Fruit fly (Drosophila melanogaster) whole organism, embryonic: Measurements from ENCODE around the gene Rh5.

Experiments used
- Asciz ChIP-seq: fragments of 200-800 bp; sonication (Bioruptor generic); optimal IDR thresholded peaks from 2 replicates; lab custom pipeline; 2017; ENCODE audit warnings: missing biosample characterization, mild to moderate bottlenecking, missing genetic modification characterization, missing genetic modification reagents
- Awh ChIP-seq: fragments of 200-800 bp; sonication (Bioruptor generic); IDR thresholded peaks from 2 replicates; pipeline ENCODE4, ENCODE4 v1.3.6; 2022; ENCODE audit warnings: missing biosample characterization, missing genetic modification characterization
- B-H1 ChIP-seq: fragments of 200-800 bp; sonication (Bioruptor generic); IDR thresholded peaks from 3 replicates; pipeline ENCODE4 v1.3.6; 2022; ENCODE audit warnings: missing biosample characterization, missing genetic modification characterization
- CG12942 ChIP-seq: fragments of 200-800 bp; sonication (Bioruptor generic); optimal IDR thresholded peaks from 3 replicates; lab custom pipeline; 2016; ENCODE audit warnings: missing biosample characterization, missing genetic modification characterization
- CG13624 ChIP-seq: fragments of 200-800 bp; sonication (Bioruptor generic); optimal IDR thresholded peaks from 2 replicates; lab custom pipeline; 2016; ENCODE audit warnings: missing biosample characterization, missing genetic modification characterization
- CG14710 ChIP-seq: fragments of 200-800 bp; sonication (Bioruptor generic); optimal IDR thresholded peaks from 3 replicates; lab custom pipeline; 2019; ENCODE audit warnings: missing biosample characterization, mild to moderate bottlenecking, missing genetic modification characterization, moderate library complexity
- CG15479 ChIP-seq: fragments of 200-800 bp; sonication (Bioruptor generic); optimal IDR thresholded peaks from 3 replicates; lab custom pipeline; 2019; ENCODE audit warnings: missing biosample characterization, mild to moderate bottlenecking, missing genetic modification characterization, moderate library complexity
- CG16813 ChIP-seq: fragments of 200-800 bp; sonication (Bioruptor generic); IDR thresholded peaks from 3 replicates; pipeline ENCODE4 v1.3.6; 2022; ENCODE audit warnings: missing biosample characterization, missing genetic modification characterization; ENCODE audit not compliant: partially characterized antibody
- CG17612 ChIP-seq: fragments of 200-800 bp; sonication (Bioruptor generic); IDR thresholded peaks from 2 replicates; pipeline ENCODE4 v1.3.6; 2022; ENCODE audit warnings: missing biosample characterization, missing genetic modification characterization
- CG17829 ChIP-seq: fragments of 200-800 bp; optimal IDR thresholded peaks from 2 replicates; lab custom pipeline; 2019; ENCODE audit warnings: missing biosample characterization, mild to moderate bottlenecking, missing genetic modification characterization, moderate library complexity
- CG18011 ChIP-seq: fragments of 200-800 bp; sonication (Bioruptor generic); optimal IDR thresholded peaks from 2 replicates; lab custom pipeline; 2017; ENCODE audit warnings: missing biosample characterization, missing genetic modification characterization, mild to moderate bottlenecking, moderate library complexity, missing genotype
- CG1832 ChIP-seq: fragments of 200-800 bp; sonication (Bioruptor generic); optimal IDR thresholded peaks from 2 replicates; lab custom pipeline; 2017; ENCODE audit warnings: missing biosample characterization, mild to moderate bottlenecking, missing genetic modification characterization, inconsistent platforms
- CG18764 ChIP-seq: fragments of 200-800 bp; sonication (Bioruptor generic); optimal IDR thresholded peaks from 3 replicates; lab custom pipeline; 2016; ENCODE audit warnings: missing biosample characterization, missing genetic modification characterization
- CG43689 ChIP-seq: fragments of 200-800 bp; sonication (Bioruptor generic); IDR thresholded peaks from 2 replicates; pipeline ENCODE4 v1.3.6; 2022; ENCODE audit warnings: missing biosample characterization, missing genetic modification characterization
- CG4707 ChIP-seq: fragments of 200-800 bp; sonication (Bioruptor generic); optimal IDR thresholded peaks from 2 replicates; lab custom pipeline; 2018; ENCODE audit warnings: missing biosample characterization, mild to moderate bottlenecking, missing genetic modification characterization, moderate library complexity
- CG8281 ChIP-seq: fragments of 200-800 bp; sonication (Bioruptor generic); optimal IDR thresholded peaks from 2 replicates; lab custom pipeline; 2018; ENCODE audit warnings: missing biosample characterization, mild to moderate bottlenecking, missing genetic modification characterization, moderate library complexity
- CG8290 ChIP-seq, 3 experiments: fragments of 200-800 bp; sonication (Bioruptor generic); optimal IDR thresholded peaks; 2 replicates each; lab custom pipeline; 2016 to 2019; ENCODE audit warnings: missing biosample characterization in 3 of 3, missing genetic modification characterization in 3 of 3, mild to moderate bottlenecking in 2 of 3, moderate library complexity in 1 of 3
- CG8388 ChIP-seq: fragments of 200-800 bp; sonication (Bioruptor generic); optimal IDR thresholded peaks from 2 replicates; lab custom pipeline; 2019; ENCODE audit warnings: missing biosample characterization, mild to moderate bottlenecking, missing genetic modification characterization, moderate library complexity
- CG8478 ChIP-seq: fragments of >200 bp; optimal IDR thresholded peaks from 2 replicates; lab custom pipeline; 2018
- CG8765 ChIP-seq: fragments of 200-800 bp; sonication (Bioruptor generic); IDR thresholded peaks from 2 replicates; pipeline ENCODE4 v1.3.6; 2022; ENCODE audit warnings: missing biosample characterization, missing genetic modification characterization
- CG8924 ChIP-seq: fragments of 200-800 bp; optimal IDR thresholded peaks from 3 replicates; lab custom pipeline; 2019; ENCODE audit warnings: missing biosample characterization, mild to moderate bottlenecking, missing genetic modification characterization, moderate library complexity
- Camta ChIP-seq: fragments of 200-800 bp; sonication (Bioruptor generic); optimal IDR thresholded peaks from 2 replicates; lab custom pipeline; 2016; ENCODE audit warnings: missing biosample characterization, missing genetic modification characterization
- CoRest ChIP-seq: fragments of 200-800 bp; sonication (Bioruptor generic); optimal IDR thresholded peaks from 3 replicates; lab custom pipeline; 2018; ENCODE audit warnings: missing biosample characterization, mild to moderate bottlenecking, missing genetic modification characterization, moderate library complexity
- Dad ChIP-seq: fragments of 200-800 bp; sonication (Bioruptor generic); optimal IDR thresholded peaks from 3 replicates; lab custom pipeline; 2016; ENCODE audit warnings: missing biosample characterization, missing genetic modification characterization
- E2f2 ChIP-seq: fragments of 200-800 bp; sonication (Bioruptor generic); IDR thresholded peaks from 2 replicates; pipeline ENCODE4 v1.3.6; 2022; ENCODE audit warnings: missing biosample characterization, missing genetic modification characterization
- Elba2 ChIP-seq: fragments of 200-800 bp; sonication (Bioruptor generic); optimal IDR thresholded peaks from 3 replicates; lab custom pipeline; 2016; ENCODE audit warnings: missing biosample characterization, missing genetic modification characterization
- Ets65A ChIP-seq: fragments of 200-800 bp; sonication (Bioruptor generic); peaks from one replicate; lab custom pipeline; 2016; ENCODE audit warnings: missing biosample characterization, missing genetic modification characterization
- H2.0 ChIP-seq: fragments of 200-800 bp; sonication (Bioruptor generic); IDR thresholded peaks from 2 replicates; pipeline ENCODE4 v1.3.6; 2022; ENCODE audit warnings: missing biosample characterization, missing genetic modification characterization
- Hmx ChIP-seq: fragments of 200-800 bp; sonication (Bioruptor generic); optimal IDR thresholded peaks from 2 replicates; lab custom pipeline; 2016; ENCODE audit warnings: missing biosample characterization, missing genetic modification characterization
- Lhr ChIP-seq: fragments of 200-800 bp; sonication (Bioruptor generic); optimal IDR thresholded peaks from 3 replicates; lab custom pipeline; 2017; ENCODE audit warnings: mild to moderate bottlenecking, missing biosample characterization, missing genetic modification reagents, missing genetic modification characterization
- Pdp1 ChIP-seq, 2 experiments: fragments of 200-800 bp; sonication (Bioruptor generic); optimal IDR thresholded peaks; 3 replicates each; lab custom pipeline; 2016; ENCODE audit warnings: missing biosample characterization in 2 of 2, missing genetic modification characterization in 2 of 2, mild to moderate bottlenecking in 1 of 2, moderate library complexity in 1 of 2
- Poxn ChIP-seq: fragments of 200-800 bp; sonication (Bioruptor generic); IDR thresholded peaks from 2 replicates; pipeline ENCODE4 v1.3.6; 2022; ENCODE audit warnings: missing biosample characterization, missing genetic modification characterization
- abd-A ChIP-seq: fragments of 200-800 bp; sonication (Bioruptor generic); optimal IDR thresholded peaks from 3 replicates; lab custom pipeline; 2019; ENCODE audit warnings: missing biosample characterization, mild to moderate bottlenecking, missing genetic modification characterization, moderate library complexity
- bcd ChIP-seq: fragments of 200-800 bp; sonication (Bioruptor generic); optimal IDR thresholded peaks from 2 replicates; lab custom pipeline; 2017; ENCODE audit warnings: missing biosample characterization, mild to moderate bottlenecking, missing genetic modification characterization
- btn ChIP-seq: fragments of 200-800 bp; sonication (Bioruptor generic); optimal IDR thresholded peaks from 2 replicates; lab custom pipeline; 2016; ENCODE audit warnings: missing biosample characterization, missing genetic modification characterization
- caup ChIP-seq: fragments of 200-800 bp; sonication (Bioruptor generic); optimal IDR thresholded peaks from 3 replicates; lab custom pipeline; 2017; ENCODE audit warnings: missing biosample characterization, mild to moderate bottlenecking, missing genetic modification characterization, moderate library complexity; ENCODE audit not compliant: severe bottlenecking
- cg ChIP-seq: fragments of 200-800 bp; sonication (Bioruptor generic); optimal IDR thresholded peaks from 3 replicates; lab custom pipeline; 2019; ENCODE audit warnings: missing biosample characterization, mild to moderate bottlenecking, missing genetic modification characterization, moderate library complexity
- gcm ChIP-seq: fragments of 200-800 bp; sonication (Bioruptor generic); optimal IDR thresholded peaks from 2 replicates; lab custom pipeline; 2019; ENCODE audit warnings: missing biosample characterization, mild to moderate bottlenecking, missing genetic modification characterization, moderate library complexity
- gt ChIP-seq: fragments of 200-800 bp; sonication (Bioruptor generic); IDR thresholded peaks from 2 replicates; pipeline ENCODE4 v1.3.6; 2022; ENCODE audit warnings: missing biosample characterization, missing genetic modification characterization
- hkb ChIP-seq, 2 experiments: fragments of 200-800 bp in 1 of 2; fragments of >200 bp in 1 of 2; sonication (Bioruptor generic) in 1 of 2; IDR thresholded peaks in 1 of 2; optimal IDR thresholded peaks in 1 of 2; 2 replicates each; pipeline versions ENCODE4 v1.3.6 to Lab custom; 2017 to 2022; ENCODE audit warnings: missing biosample characterization in 1 of 2, missing genetic modification characterization in 1 of 2
- insv ChIP-seq, 2 experiments: fragments of 200-800 bp; sonication (Bioruptor generic); optimal IDR thresholded peaks; 3 replicates each; lab custom pipeline; 2016 to 2018; ENCODE audit warnings: missing biosample characterization in 2 of 2, missing genetic modification characterization in 2 of 2
- jing ChIP-seq: fragments of 200-800 bp; sonication (Bioruptor generic); optimal IDR thresholded peaks from 2 replicates; lab custom pipeline; 2018; ENCODE audit warnings: missing biosample characterization, mild to moderate bottlenecking, missing genetic modification characterization
- nerfin-1 ChIP-seq: fragments of 200-800 bp; sonication (Bioruptor generic); optimal IDR thresholded peaks from 3 replicates; lab custom pipeline; 2019; ENCODE audit warnings: missing biosample characterization, mild to moderate bottlenecking, missing genetic modification characterization, moderate library complexity
- nmo ChIP-seq: fragments of 200-800 bp; sonication (Bioruptor generic); optimal IDR thresholded peaks from 2 replicates; lab custom pipeline; 2018; ENCODE audit warnings: missing biosample characterization, mild to moderate bottlenecking, missing genetic modification characterization, moderate library complexity
- phol ChIP-seq: fragments of 200-800 bp; sonication (Bioruptor generic); optimal IDR thresholded peaks from 3 replicates; lab custom pipeline; 2018; ENCODE audit warnings: missing biosample characterization, mild to moderate bottlenecking, missing genetic modification characterization, moderate library complexity
- sd ChIP-seq: fragments of 200-800 bp; sonication (Bioruptor generic); optimal IDR thresholded peaks from 3 replicates; lab custom pipeline; 2018; ENCODE audit warnings: missing biosample characterization, mild to moderate bottlenecking, missing genetic modification characterization, moderate library complexity
- sens-2 ChIP-seq: fragments of 200-800 bp; sonication (Bioruptor generic); IDR thresholded peaks from 2 replicates; pipeline ENCODE4 v1.3.6; 2022; ENCODE audit warnings: missing biosample characterization, missing genetic modification characterization
- so ChIP-seq: fragments of 200-800 bp; sonication (Bioruptor generic); IDR thresholded peaks from 3 replicates; pipeline ENCODE4 v1.3.6; 2022; ENCODE audit warnings: missing biosample characterization, missing genetic modification characterization
- ttk ChIP-seq: fragments of 200-800 bp; sonication (Bioruptor generic); IDR thresholded peaks from 2 replicates; pipeline ENCODE4 v2.1.2; 2022; ENCODE audit warnings: missing biosample characterization, missing genetic modification characterization
- twi ChIP-seq: fragments of 200-800 bp; optimal IDR thresholded peaks from 2 replicates; lab custom pipeline; 2019; ENCODE audit warnings: missing biosample characterization, mild to moderate bottlenecking, missing genetic modification characterization, moderate library complexity
- zfh1 ChIP-seq: fragments of 200-800 bp; sonication (Bioruptor generic); IDR thresholded peaks from 3 replicates; pipeline ENCODE4 v1.3.6; 2022; ENCODE audit warnings: missing biosample characterization, missing genetic modification characterization

Rh5 gene

DNA sequence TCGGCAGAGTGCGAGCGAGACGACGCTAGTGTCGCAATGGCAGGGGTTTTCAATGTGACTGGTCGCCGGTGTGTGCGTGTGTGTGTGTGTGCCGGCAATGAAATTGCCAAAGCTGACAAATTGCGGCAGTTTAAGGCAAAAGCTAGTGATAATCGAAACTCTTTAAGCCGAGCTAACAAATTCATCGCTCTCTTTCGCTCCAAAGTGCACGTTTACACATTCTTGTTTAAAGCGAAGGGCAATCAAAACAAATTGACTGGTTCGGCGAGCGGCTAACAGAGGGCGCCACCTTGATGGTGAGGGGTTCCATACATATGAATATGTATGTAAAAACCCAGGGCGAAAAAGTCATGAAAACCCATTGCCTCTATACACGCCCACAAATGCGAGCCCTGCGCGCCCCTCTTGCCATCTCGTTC, 4.2 kb upstream of the Rh5 start:
- no peak for TF ChIP-seq Awh (GFP tag; lab: Robert Waterston, UW)
- peak; percentile 13 for TF ChIP-seq nmo (GFP tag; lab: Kevin White, UChicago)
- TF ChIP-seq btn (GFP tag; lab: Kevin White, UChicago): no peak
- TF ChIP-seq Dad: no peak
- TF ChIP-seq CG17612: no peak
- no peak for TF ChIP-seq CoRest (tag; lab: Kevin White, UChicago)
- no peak for TF ChIP-seq gt (GFP tag; lab: Robert Waterston, UW)
- TF ChIP-seq Asciz (GFP tag; lab: Kevin White, UChicago): no peak
- peak; percentile 46 for TF ChIP-seq hkb (optimal IDR thresholded peaks at IDR 0.05; lab: Kevin White, UChicago)
- no peak for TF ChIP-seq hkb (GFP tag; IDR thresholded peaks at IDR 0.05; lab: Robert Waterston, UW)
- no peak for TF ChIP-seq E2f2 (GFP tag; lab: Robert Waterston, UW)
- no peak for TF ChIP-seq sens-2
- TF ChIP-seq sd (tag; lab: Kevin White, UChicago): peak; percentile 95
- TF ChIP-seq so (GFP tag; lab: Robert Waterston, UW): no peak
- no peak for TF ChIP-seq caup (GFP tag; lab: Kevin White, UChicago)
- TF ChIP-seq CG16813 (GFP tag; lab: Robert Waterston, UW): no peak
- no peak for TF ChIP-seq CG8924 (tag; lab: Kevin White, UChicago)
- TF ChIP-seq CG8478: peak; percentile 62
- TF ChIP-seq jing: peak; percentile 48
- no peak for TF ChIP-seq CG8281
- TF ChIP-seq H2.0 (GFP tag; lab: Robert Waterston, UW): no peak
- no peak for TF ChIP-seq CG4707
- TF ChIP-seq CG18764 (GFP tag; lab: Kevin White, UChicago): no peak
- TF ChIP-seq gcm (GFP tag; lab: Kevin White, UChicago): no peak
- no peak for TF ChIP-seq ttk (GFP tag; lab: Robert Waterston, UW)
- no peak for TF ChIP-seq CG8765 (GFP tag; lab: Robert Waterston, UW)
- peak; percentile 7 for TF ChIP-seq Ets65A
- TF ChIP-seq Hmx (GFP tag; lab: Kevin White, UChicago): no peak
- no peak for TF ChIP-seq CG13624 (GFP tag; lab: Kevin White, UChicago)
- peak; percentile 92 for TF ChIP-seq CG1832 (GFP tag; lab: Kevin White, UChicago)
- no peak for TF ChIP-seq abd-A (tag; lab: Kevin White, UChicago)
- TF ChIP-seq Poxn (GFP tag; lab: Robert Waterston, UW): no peak
- no peak for TF ChIP-seq Pdp1 (GFP tag; optimal IDR thresholded peaks at IDR 0.05; lab: Kevin White, UChicago)
- peak; percentile 38 for TF ChIP-seq CG17829
- no peak for TF ChIP-seq CG14710
- TF ChIP-seq CG18011 (GFP tag; lab: Kevin White, UChicago): no peak
- TF ChIP-seq CG8388 (GFP tag; lab: Kevin White, UChicago): no peak
- peak; percentile 67 for TF ChIP-seq nerfin-1 (tag; lab: Kevin White, UChicago)
- TF ChIP-seq bcd (GFP tag; lab: Kevin White, UChicago): no peak
- TF ChIP-seq phol: no peak
- TF ChIP-seq Lhr: peak; percentile 57
- TF ChIP-seq cg (GFP tag; lab: Kevin White, UChicago): peak; percentile 94
- no peak for TF ChIP-seq CG12942
- peak in 1 of 2 experiments; percentile 48 for TF ChIP-seq insv (GFP tag; optimal IDR thresholded peaks at IDR 0.05; lab: Kevin White, UChicago)
- TF ChIP-seq twi (tag; lab: Kevin White, UChicago): no peak
- no peak for TF ChIP-seq CG8290 (GFP tag; optimal IDR thresholded peaks at IDR 0.05; lab: Kevin White, UChicago)
- no peak for TF ChIP-seq CG8290 (tag; optimal IDR thresholded peaks at IDR 0.05; lab: Kevin White, UChicago)
- TF ChIP-seq CG15479 (GFP tag; lab: Kevin White, UChicago): peak; percentile 73
- no peak for TF ChIP-seq Camta (GFP tag; lab: Kevin White, UChicago)
- TF ChIP-seq B-H1 (GFP tag; lab: Robert Waterston, UW): no peak
- no peak for TF ChIP-seq zfh1
- TF ChIP-seq CG43689 (GFP tag; lab: Robert Waterston, UW): no peak
- TF ChIP-seq Elba2 (GFP tag; lab: Kevin White, UChicago): no peak
